Fruit fly (Drosophila melanogaster): ENCODE results near the gene Nepl8.

Gene Nepl8

dm6 chr2L:16492617-16493203 lies 4.8 kb downstream of the Nepl8 start:
- TF ChIP-seq Vsx2 (GFP tag; optimal IDR thresholded peaks at IDR 0.05; ENCODE audit: partially characterized antibody), result no peak
- no peak for TF ChIP-seq dl (GFP tag; optimal IDR thresholded peaks at IDR 0.05; ENCODE audit: insufficient read depth in 1 of 2, partially characterized antibody in 2 of 2)
- TF ChIP-seq pan (optimal IDR thresholded peaks at IDR 0.05), result no peak
- TF ChIP-seq GATAd (GFP tag; optimal IDR thresholded peaks at IDR 0.05), result peak; percentile 20
- no peak for TF ChIP-seq Hr83 (GFP tag; optimal IDR thresholded peaks at IDR 0.05; ENCODE audit: poor library complexity, severe bottlenecking)
- peak; percentile 90 for TF ChIP-seq h (GFP tag; optimal IDR thresholded peaks at IDR 0.05)
- TF ChIP-seq br (GFP tag; optimal IDR thresholded peaks at IDR 0.05), result peak; percentile 93
- peak; percentile 56 for TF ChIP-seq dsf (GFP tag; optimal IDR thresholded peaks at IDR 0.05; ENCODE audit: borderline replicate concordance)
- peak; percentile 86 for TF ChIP-seq OdsH (GFP tag; optimal IDR thresholded peaks at IDR 0.05)
- no peak for TF ChIP-seq Dif (GFP tag; optimal IDR thresholded peaks at IDR 0.05; ENCODE audit: partially characterized antibody)
- TF ChIP-seq jim (GFP tag; optimal IDR thresholded peaks at IDR 0.05), result no peak
- TF ChIP-seq Myc (optimal IDR thresholded peaks at IDR 0.05), result peak; percentile 56
- TF ChIP-seq CG9705 (GFP tag; optimal IDR thresholded peaks at IDR 0.05), result peak; percentile 78
- TF ChIP-seq Hnf4 (GFP tag; optimal IDR thresholded peaks at IDR 0.05), result peak; percentile 83
- no peak for TF ChIP-seq Hr78 (GFP tag; optimal IDR thresholded peaks at IDR 0.05)
- TF ChIP-seq foxo (GFP tag; optimal IDR thresholded peaks at IDR 0.05), result peak; percentile 33 to 93
- no peak for TF ChIP-seq N (GFP tag; optimal IDR thresholded peaks at IDR 0.05)
- no peak for TF ChIP-seq Mio (GFP tag; optimal IDR thresholded peaks at IDR 0.05)
- TF ChIP-seq rgr (GFP tag; optimal IDR thresholded peaks at IDR 0.05), result peak; percentile 92
- TF ChIP-seq sv (GFP tag; optimal IDR thresholded peaks at IDR 0.05), result peak; percentile 60
- TF ChIP-seq CrebA (GFP tag; optimal IDR thresholded peaks at IDR 0.05; ENCODE audit: borderline replicate concordance), result peak; percentile 67
- peak; percentile 44 for TF ChIP-seq tai (GFP tag; optimal IDR thresholded peaks at IDR 0.05)
- TF ChIP-seq lola (GFP tag; optimal IDR thresholded peaks at IDR 0.05), result no peak
- TF ChIP-seq sage (GFP tag; optimal IDR thresholded peaks at IDR 0.05), result peak; percentile 47
- TF ChIP-seq dmrt93B (GFP tag; optimal IDR thresholded peaks at IDR 0.05), result peak; percentile 58
- peak; percentile 65 for TF ChIP-seq Dfd (GFP tag; optimal IDR thresholded peaks at IDR 0.05)
- TF ChIP-seq psq (GFP tag; optimal IDR thresholded peaks at IDR 0.05), result peak; percentile 84
- TF ChIP-seq woc (GFP tag; optimal IDR thresholded peaks at IDR 0.05), result peak; percentile 90
- peak; percentile 93 for TF ChIP-seq fru (GFP tag; optimal IDR thresholded peaks at IDR 0.05)
- TF ChIP-seq usp (GFP tag; optimal IDR thresholded peaks at IDR 0.05), result no peak
- TF ChIP-seq brk (GFP tag; optimal IDR thresholded peaks at IDR 0.05), result peak; percentile 88
- peak; percentile 61 for TF ChIP-seq Jra (GFP tag; optimal IDR thresholded peaks at IDR 0.05)
- peak; percentile 87 for TF ChIP-seq HLH106 (tag; optimal IDR thresholded peaks at IDR 0.05)
- TF ChIP-seq Rel (GFP tag; optimal IDR thresholded peaks at IDR 0.05), result peak; percentile 35
- TF ChIP-seq Rel (tag; optimal IDR thresholded peaks at IDR 0.05), result peak; percentile 76
- no peak for TF ChIP-seq Abd-B (GFP tag; optimal IDR thresholded peaks at IDR 0.05)
- TF ChIP-seq Sp1 (GFP tag; optimal IDR thresholded peaks at IDR 0.05), result peak; percentile 91
- TF ChIP-seq CG32264 (GFP tag; optimal IDR thresholded peaks at IDR 0.05), result peak; percentile 60
- peak; percentile 92 for TF ChIP-seq ey (GFP tag; optimal IDR thresholded peaks at IDR 0.05)

DNA sequence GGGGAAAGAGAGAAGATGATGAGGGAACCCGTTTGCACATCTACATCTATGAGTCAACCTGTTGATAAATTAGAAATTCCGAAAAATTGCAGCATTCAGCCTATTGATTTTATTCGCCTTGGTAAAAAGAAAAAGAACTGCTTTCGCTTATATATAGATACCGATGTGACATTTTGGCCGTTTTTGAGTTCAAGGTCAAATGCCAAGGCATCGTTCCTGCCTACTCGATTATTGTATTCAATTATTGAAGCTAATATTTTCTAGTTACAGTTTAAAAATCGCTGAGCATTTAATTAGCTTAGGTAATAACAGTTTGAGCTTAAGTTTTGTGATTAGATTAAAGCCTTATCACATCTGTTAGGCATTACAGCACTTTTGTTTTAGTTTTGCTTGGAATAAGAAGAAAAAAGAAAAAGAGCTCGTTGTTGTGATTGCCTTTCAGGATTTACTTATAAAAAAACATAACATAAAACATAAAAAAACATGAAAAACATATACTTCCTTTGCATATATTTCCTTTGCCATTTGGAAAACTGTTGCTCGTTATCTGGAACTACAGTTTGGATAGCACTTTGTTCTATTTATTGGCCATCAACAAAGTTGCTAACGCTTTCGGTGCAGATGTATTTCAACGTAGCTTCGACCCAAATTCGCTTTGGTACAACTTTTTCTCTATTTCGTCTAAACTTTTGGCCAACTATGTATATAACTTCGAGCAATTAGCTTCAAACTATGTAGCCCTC lies 6.2 kb downstream of the Nepl8 start:
- no peak for TF ChIP-seq Rel (GFP tag; optimal IDR thresholded peaks at IDR 0.05)
- TF ChIP-seq Rel (tag; optimal IDR thresholded peaks at IDR 0.05), result no peak
- no peak for TF ChIP-seq dmrt93B (GFP tag; optimal IDR thresholded peaks at IDR 0.05)
- TF ChIP-seq Vsx2 (GFP tag; optimal IDR thresholded peaks at IDR 0.05; ENCODE audit: partially characterized antibody), result no peak
- TF ChIP-seq pan (optimal IDR thresholded peaks at IDR 0.05), result no peak
- no peak for TF ChIP-seq ey (GFP tag; optimal IDR thresholded peaks at IDR 0.05)
- TF ChIP-seq Hr83 (GFP tag; optimal IDR thresholded peaks at IDR 0.05; ENCODE audit: poor library complexity, severe bottlenecking), result no peak
